Fruit fly (Drosophila melanogaster): ENCODE measurements around the gene bowl.

Gene bowl

dm6 chr2L:3769718-3770461 is 1.6 kb upstream of the bowl start:
- TF ChIP-seq CG32121 (GFP tag; IDR thresholded peaks at IDR 0.05), result peak; percentile 58
- TF ChIP-seq Pif1B (GFP tag; optimal IDR thresholded peaks at IDR 0.05), result peak; percentile 57
- peak; percentile 31; the same call in 1 of the 2 replicates for TF ChIP-seq rn (GFP tag; IDR thresholded peaks at IDR 0.05)
- peak; percentile 73 for TF ChIP-seq EcR (GFP tag; optimal IDR thresholded peaks at IDR 0.05)
- TF ChIP-seq fd96Ca (GFP tag; IDR thresholded peaks at IDR 0.05), result no peak
- TF ChIP-seq CG9948 (tag; optimal IDR thresholded peaks at IDR 0.05), result peak; percentile 80
- TF ChIP-seq gl (tag; optimal IDR thresholded peaks at IDR 0.05), result peak; percentile 54
- TF ChIP-seq Ets98B (GFP tag; IDR thresholded peaks at IDR 0.05), result no peak
- peak; percentile 80 for TF ChIP-seq CG14655 (GFP tag; optimal IDR thresholded peaks at IDR 0.05)
- no peak for TF ChIP-seq CG10348 (GFP tag; IDR thresholded peaks at IDR 0.05)
- peak; percentile 80 for TF ChIP-seq CG15710 (tag; optimal IDR thresholded peaks at IDR 0.05)
- TF ChIP-seq CG8301 (tag; optimal IDR thresholded peaks at IDR 0.05), result peak; percentile 70
- peak; percentile 81 for TF ChIP-seq CG8159 (tag; optimal IDR thresholded peaks at IDR 0.05)
- TF ChIP-seq CG4496 (GFP tag; IDR thresholded peaks at IDR 0.05), result no peak; the same call in 2 of the 3 replicates
- TF ChIP-seq CG17806 (tag; optimal IDR thresholded peaks at IDR 0.05), result peak; percentile 77
- TF ChIP-seq CG12605 (GFP tag; IDR thresholded peaks at IDR 0.05), result peak; percentile 14; the same call in 1 of the 2 replicates
- TF ChIP-seq CG34367 (tag; optimal IDR thresholded peaks at IDR 0.05), result peak; percentile 56
- peak; percentile 72 for TF ChIP-seq D1 (tag; optimal IDR thresholded peaks at IDR 0.05)
- peak; percentile 39 for TF ChIP-seq Pif1A (GFP tag; optimal IDR thresholded peaks at IDR 0.05)
- TF ChIP-seq Snoo (tag; optimal IDR thresholded peaks at IDR 0.05), result peak; percentile 42
- no peak for TF ChIP-seq CG13204 (GFP tag; optimal IDR thresholded peaks at IDR 0.05)

- TF ChIP-seq CG4496 (GFP tag; IDR thresholded peaks at IDR 0.05) (peak; percentile 21; the same call in 1 of the 3 replicates), CG17806 (tag; optimal IDR thresholded peaks at IDR 0.05) (no peak), fd96Ca (GFP tag; IDR thresholded peaks at IDR 0.05) (0 out of 3 replicates have a peak, but pooled peaks have one; percentile 12)
Measured at dm6 chr2L:3772068-3772428, 548 bp downstream of the bowl start.

dm6 chr2L:3772599-3772936 is 1.1 kb downstream of the bowl start:
- no peak for TF ChIP-seq Snoo (tag; optimal IDR thresholded peaks at IDR 0.05)
- 0 out of 2 replicates have a peak, but pooled peaks have one; percentile 13 for TF ChIP-seq CG12605 (GFP tag; IDR thresholded peaks at IDR 0.05)
- TF ChIP-seq CG8159 (tag; optimal IDR thresholded peaks at IDR 0.05), result no peak
- peak; percentile 9 for TF ChIP-seq Pif1A (GFP tag; optimal IDR thresholded peaks at IDR 0.05)
- no peak for TF ChIP-seq fd96Ca (GFP tag; IDR thresholded peaks at IDR 0.05)
- no peak for TF ChIP-seq CG14655 (GFP tag; optimal IDR thresholded peaks at IDR 0.05)
- TF ChIP-seq Ets98B (GFP tag; IDR thresholded peaks at IDR 0.05), result no peak

dm6 chr2L:3772937-3773623 is 1.6 kb downstream of the bowl start:
- TF ChIP-seq CG15710 (tag; optimal IDR thresholded peaks at IDR 0.05) (peak; percentile 76), CG8159 (tag; optimal IDR thresholded peaks at IDR 0.05) (peak; percentile 83), Snoo (tag; optimal IDR thresholded peaks at IDR 0.05) (peak; percentile 58), Pif1B (GFP tag; optimal IDR thresholded peaks at IDR 0.05) (peak; percentile 74), Ets98B (GFP tag; IDR thresholded peaks at IDR 0.05) (peak; percentile 43), CG12605 (GFP tag; IDR thresholded peaks at IDR 0.05) (0 out of 2 replicates have a peak, but pooled peaks have one; percentile 8), CG13204 (GFP tag; optimal IDR thresholded peaks at IDR 0.05) (peak; percentile 90), CG14655 (GFP tag; optimal IDR thresholded peaks at IDR 0.05) (peak; percentile 82), fd96Ca (GFP tag; IDR thresholded peaks at IDR 0.05) (peak; percentile 73), CG10348 (GFP tag; IDR thresholded peaks at IDR 0.05) (no peak), CG8301 (tag; optimal IDR thresholded peaks at IDR 0.05) (peak; percentile 69), rn (GFP tag; IDR thresholded peaks at IDR 0.05) (no peak; the same call in 1 of the 2 replicates), CG9948 (tag; optimal IDR thresholded peaks at IDR 0.05) (peak; percentile 70), gl (tag; optimal IDR thresholded peaks at IDR 0.05) (peak; percentile 15), CG4496 (GFP tag; IDR thresholded peaks at IDR 0.05) (peak; percentile 20; the same call in 1 of the 3 replicates), Pif1A (GFP tag; optimal IDR thresholded peaks at IDR 0.05) (peak; percentile 53), CG17806 (tag; optimal IDR thresholded peaks at IDR 0.05) (peak; percentile 67), CG34367 (tag; optimal IDR thresholded peaks at IDR 0.05) (peak; percentile 61), CG32121 (GFP tag; IDR thresholded peaks at IDR 0.05) (peak; percentile 46; the same call in 1 of the 2 replicates), EcR (GFP tag; optimal IDR thresholded peaks at IDR 0.05) (peak; percentile 89), D1 (tag; optimal IDR thresholded peaks at IDR 0.05) (peak; percentile 69)

- peak; percentile 70 for TF ChIP-seq EcR (GFP tag; optimal IDR thresholded peaks at IDR 0.05)
- TF ChIP-seq CG8159 (tag; optimal IDR thresholded peaks at IDR 0.05), result no peak
- no peak for TF ChIP-seq Ets98B (GFP tag; IDR thresholded peaks at IDR 0.05)
- TF ChIP-seq fd96Ca (GFP tag; IDR thresholded peaks at IDR 0.05), result 0 out of 3 replicates have a peak, but pooled peaks have one; percentile 11
Measured at dm6 chr2L:3773624-3773978, 2.1 kb downstream of the bowl start.

- TF ChIP-seq CG13204 (GFP tag; optimal IDR thresholded peaks at IDR 0.05), result no peak
- TF ChIP-seq CG9948 (tag; optimal IDR thresholded peaks at IDR 0.05), result peak; percentile 63
- peak; percentile 20; the same call in 1 of the 3 replicates for TF ChIP-seq CG4496 (GFP tag; IDR thresholded peaks at IDR 0.05)
- peak; percentile 34 for TF ChIP-seq CG8301 (tag; optimal IDR thresholded peaks at IDR 0.05)
- TF ChIP-seq CG32121 (GFP tag; IDR thresholded peaks at IDR 0.05), result no peak
- no peak for TF ChIP-seq fd96Ca (GFP tag; IDR thresholded peaks at IDR 0.05)
- TF ChIP-seq CG17806 (tag; optimal IDR thresholded peaks at IDR 0.05), result peak; percentile 61
- TF ChIP-seq CG14655 (GFP tag; optimal IDR thresholded peaks at IDR 0.05), result peak; percentile 58
- TF ChIP-seq Pif1B (GFP tag; optimal IDR thresholded peaks at IDR 0.05), result no peak
- TF ChIP-seq CG8159 (tag; optimal IDR thresholded peaks at IDR 0.05), result peak; percentile 67
- TF ChIP-seq Pif1A (GFP tag; optimal IDR thresholded peaks at IDR 0.05), result peak; percentile 41
- TF ChIP-seq gl (tag; optimal IDR thresholded peaks at IDR 0.05), result no peak
- peak; percentile 17 for TF ChIP-seq CG34367 (tag; optimal IDR thresholded peaks at IDR 0.05)
- no peak for TF ChIP-seq CG10348 (GFP tag; IDR thresholded peaks at IDR 0.05)
- 0 out of 2 replicates have a peak, but pooled peaks have one; percentile 5 for TF ChIP-seq rn (GFP tag; IDR thresholded peaks at IDR 0.05)
- no peak for TF ChIP-seq EcR (GFP tag; optimal IDR thresholded peaks at IDR 0.05)
- no peak for TF ChIP-seq CG12605 (GFP tag; IDR thresholded peaks at IDR 0.05)
- TF ChIP-seq CG15710 (tag; optimal IDR thresholded peaks at IDR 0.05), result peak; percentile 47
- TF ChIP-seq Snoo (tag; optimal IDR thresholded peaks at IDR 0.05), result no peak
- no peak for TF ChIP-seq D1 (tag; optimal IDR thresholded peaks at IDR 0.05)
- TF ChIP-seq Ets98B (GFP tag; IDR thresholded peaks at IDR 0.05), result no peak
Measured at dm6 chr2L:3775767-3776351, 4.4 kb downstream of the bowl start.

Data from whole organism, pupa.